Worm (Caenorhabditis elegans) whole organism, L4/young adult: ENCODE data around the gene mpst-4.
"Not testable (repeated sequence)": the region's sequence is repeated elsewhere in the genome, so short reads cannot be mapped to it uniquely, and the experiment has no call there.

Experiments used
- W03F9.2 ChIP-seq: fragments of 150-350 bp; optimal IDR thresholded peaks from 2 replicates; lab custom pipeline; 2014; ENCODE audit warnings: missing biosample characterization, missing genetic modification characterization
- dao-5 ChIP-seq: sonication (generic microtip); optimal IDR thresholded peaks from 2 replicates; lab custom pipeline; 2016; ENCODE audit warnings: missing genotype, missing genetic modification characterization, moderate library complexity, missing compliant biosample characterization
- him-1 ChIP-seq: sonication (generic microtip); optimal IDR thresholded peaks from 2 replicates; lab custom pipeline; 2016; ENCODE audit warnings: missing genotype, missing genetic modification reagents, missing genetic modification characterization, missing compliant biosample characterization

The mpst-4 gene

DNA sequence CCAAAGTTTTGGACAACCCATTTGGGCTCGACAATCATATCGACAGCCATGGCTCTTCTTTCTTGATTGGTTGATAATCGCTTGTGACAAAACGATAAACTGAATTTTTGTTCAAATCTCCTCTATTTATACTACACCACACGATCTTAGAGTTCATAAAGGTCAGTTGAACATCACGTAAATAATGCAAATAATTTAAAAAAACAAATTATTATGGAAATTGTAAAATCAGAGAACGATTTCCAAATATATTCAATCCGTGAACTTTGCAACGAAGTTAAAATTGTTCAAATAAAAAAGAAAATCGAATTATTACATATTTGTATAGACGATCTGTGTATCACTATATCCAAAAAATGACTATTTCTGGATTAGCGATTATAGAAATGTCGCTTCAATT is at the start of gene mpst-4, which contains the start of gene F11G11.14:
mpst-4 (minus strand) TSS at position 101 of the 400 bp plus-strand sequence.
F11G11.14 (plus strand) TSS at position 325 of the 400 bp plus-strand sequence.
- TF ChIP-seq dao-5 (tag; lab: Kevin White, UChicago): no peak
- TF ChIP-seq W03F9.2 (tag; lab: Kevin White, UChicago): no peak
- TF ChIP-seq him-1 (tag; lab: Kevin White, UChicago): no peak

DNA sequence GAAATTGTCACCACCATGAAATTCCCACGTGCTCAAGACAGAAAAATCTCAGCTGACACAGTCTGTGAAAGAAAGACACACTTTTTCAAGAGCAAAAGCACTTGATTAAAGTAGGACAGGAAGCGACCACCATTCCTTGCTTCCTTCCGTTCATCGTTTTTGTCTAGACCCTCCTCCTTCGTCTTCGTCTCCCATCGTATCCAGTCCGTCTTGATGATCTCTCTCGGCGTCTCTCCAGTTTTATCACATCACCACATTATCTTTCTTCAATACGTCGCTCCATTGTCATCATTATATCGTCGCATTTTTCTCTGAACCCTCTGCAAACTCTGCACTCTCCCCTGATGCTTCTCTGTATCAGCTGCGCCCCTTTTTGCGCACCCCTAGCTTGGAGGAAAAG is 44.9 kb upstream of the mpst-4 start:
- no peak for TF ChIP-seq dao-5 (tag; lab: Kevin White, UChicago)
- TF ChIP-seq W03F9.2 (tag; lab: Kevin White, UChicago): no peak
- TF ChIP-seq him-1 (tag; lab: Kevin White, UChicago): no peak

DNA sequence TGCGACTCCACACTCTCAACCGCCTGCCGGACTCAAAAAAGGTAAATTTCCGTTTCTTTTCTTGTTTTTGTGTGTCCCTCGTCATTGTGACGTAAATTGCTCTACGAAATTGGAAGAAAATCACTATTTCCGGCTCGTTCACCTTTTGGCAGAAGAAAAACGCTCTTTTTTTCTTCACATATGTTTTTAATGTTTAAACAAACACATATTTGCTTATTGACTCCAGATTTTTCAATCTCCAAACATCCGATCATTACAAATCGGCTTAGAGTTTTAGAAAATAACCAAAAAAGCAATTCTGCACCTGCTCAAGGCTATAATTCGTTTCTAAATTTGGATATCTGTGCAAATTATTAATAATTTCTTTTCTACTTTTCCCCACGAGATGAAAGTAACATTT is 42.6 kb upstream of the mpst-4 start:
- TF ChIP-seq him-1 (tag; lab: Kevin White, UChicago) (no peak), W03F9.2 (tag; lab: Kevin White, UChicago) (no peak), dao-5 (tag; lab: Kevin White, UChicago) (no peak)

DNA sequence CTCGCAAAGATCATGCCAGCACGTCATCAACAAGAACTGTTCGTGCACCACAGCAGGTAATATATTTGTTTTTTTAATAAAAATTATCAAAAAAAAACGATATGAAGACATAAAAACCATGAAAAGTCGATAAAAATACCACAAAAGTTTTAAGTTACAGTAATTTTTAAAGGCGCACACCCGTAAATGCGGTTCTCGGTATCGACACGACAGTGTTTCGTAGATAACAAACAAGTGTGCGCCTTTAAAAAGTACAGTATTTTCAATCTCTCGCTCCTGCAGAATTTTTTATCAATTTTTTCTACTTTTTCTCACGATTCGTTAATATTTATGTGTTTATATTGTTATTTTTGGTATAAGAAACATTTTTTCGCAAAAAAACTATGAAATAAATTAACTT is 42.1 kb upstream of the mpst-4 start:
- TF ChIP-seq dao-5 (tag; lab: Kevin White, UChicago) (no peak), him-1 (tag; lab: Kevin White, UChicago) (no peak), W03F9.2 (tag; lab: Kevin White, UChicago) (no peak)

DNA sequence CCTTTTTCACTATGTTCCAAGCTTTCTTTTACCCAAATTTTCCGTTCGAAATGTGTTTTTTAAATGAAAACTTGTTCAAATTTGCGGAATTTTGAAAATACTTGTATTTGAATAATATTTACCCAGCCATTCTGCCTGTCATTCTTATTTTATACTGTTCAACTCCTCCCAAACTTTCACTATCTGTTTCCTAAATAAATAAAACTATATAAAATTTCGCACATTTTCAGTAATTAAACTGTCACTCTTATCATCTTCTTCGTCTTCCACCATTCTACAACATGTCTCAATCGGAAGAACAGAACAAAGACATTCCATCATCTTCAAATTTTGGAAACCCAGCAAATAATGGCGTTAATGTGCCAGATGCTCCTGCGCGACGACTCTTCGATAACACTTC is 41.5 kb upstream of the mpst-4 start, which contains the start of gene btbd-10:
btbd-10 (plus strand) TSS at position 231 of the 400 bp plus-strand sequence.
- TF ChIP-seq dao-5 (tag; lab: Kevin White, UChicago) (no peak), W03F9.2 (tag; lab: Kevin White, UChicago) (no peak), him-1 (tag; lab: Kevin White, UChicago) (no peak)

DNA sequence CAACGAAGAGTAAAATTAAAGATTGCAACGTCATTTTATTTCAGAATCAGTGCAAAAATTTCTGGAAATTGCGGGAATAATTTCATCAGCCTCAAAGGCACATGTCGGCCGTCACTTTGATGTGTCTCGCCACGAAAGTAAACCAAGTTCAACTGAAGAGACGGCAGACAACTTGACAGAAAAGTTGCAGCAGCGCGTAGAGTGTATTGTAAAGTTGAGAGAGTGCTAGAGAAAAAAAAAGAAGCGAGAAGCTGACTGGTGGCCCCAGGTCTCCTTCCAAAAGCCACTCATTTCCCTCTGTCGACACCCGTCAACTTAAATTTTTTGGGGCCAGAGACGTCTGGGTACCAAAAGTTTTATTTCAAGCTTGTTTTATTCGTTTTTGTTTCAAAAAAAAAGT is 41.0 kb upstream of the mpst-4 start:
- TF ChIP-seq him-1 (tag; lab: Kevin White, UChicago) (no peak), W03F9.2 (tag; lab: Kevin White, UChicago) (peak; percentile 88)

DNA sequence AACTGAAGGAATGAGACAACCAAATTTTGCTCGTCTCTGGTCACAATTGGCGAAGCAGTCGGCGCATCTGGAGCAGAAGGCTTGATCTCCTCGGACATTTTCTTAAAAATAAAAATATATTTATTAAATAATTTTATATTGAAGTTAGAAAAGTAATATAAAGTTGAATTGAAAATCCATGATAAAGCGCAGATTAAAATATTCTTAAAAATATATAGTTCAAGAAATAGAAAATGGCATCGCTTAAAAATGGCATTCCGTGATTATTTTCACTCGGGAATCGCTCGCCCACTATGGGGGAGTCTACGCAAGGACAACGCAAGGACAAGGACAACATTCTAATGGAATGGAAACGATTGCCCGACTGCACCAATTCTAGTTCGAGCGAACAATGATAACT is 40.4 kb upstream of the mpst-4 start, which contains the start of gene sgt-1:
sgt-1 (minus strand) TSS at position 101 of the 400 bp plus-strand sequence.
- not testable (repeated sequence) for TF ChIP-seq W03F9.2, him-1, dao-5 (tag; lab: Kevin White, UChicago)

DNA sequence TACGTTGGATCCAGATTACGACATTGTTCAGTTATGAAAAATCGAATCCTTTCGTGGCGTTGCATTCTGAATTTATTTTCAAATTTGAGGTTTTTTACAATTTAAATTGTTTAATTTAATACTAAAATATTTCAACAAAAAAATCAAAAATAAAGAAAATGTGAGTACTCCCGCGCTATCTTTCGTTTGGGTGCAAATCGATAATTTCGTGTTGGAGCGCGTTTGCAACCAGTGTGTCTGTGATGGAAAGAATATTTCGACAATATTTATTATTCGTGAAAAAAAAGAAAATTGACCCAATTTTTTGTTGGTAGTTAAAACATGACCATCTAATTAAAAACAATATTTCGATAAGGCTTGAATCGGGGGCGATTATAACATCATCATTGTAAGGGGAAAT is 38.8 kb upstream of the mpst-4 start, which contains the start of gene R05F9.9:
R05F9.9 (minus strand) TSS at position 66 of the 400 bp plus-strand sequence.
- no peak for TF ChIP-seq W03F9.2 (tag; lab: Kevin White, UChicago)
- TF ChIP-seq him-1 (tag; lab: Kevin White, UChicago): no peak
- TF ChIP-seq dao-5 (tag; lab: Kevin White, UChicago): no peak

DNA sequence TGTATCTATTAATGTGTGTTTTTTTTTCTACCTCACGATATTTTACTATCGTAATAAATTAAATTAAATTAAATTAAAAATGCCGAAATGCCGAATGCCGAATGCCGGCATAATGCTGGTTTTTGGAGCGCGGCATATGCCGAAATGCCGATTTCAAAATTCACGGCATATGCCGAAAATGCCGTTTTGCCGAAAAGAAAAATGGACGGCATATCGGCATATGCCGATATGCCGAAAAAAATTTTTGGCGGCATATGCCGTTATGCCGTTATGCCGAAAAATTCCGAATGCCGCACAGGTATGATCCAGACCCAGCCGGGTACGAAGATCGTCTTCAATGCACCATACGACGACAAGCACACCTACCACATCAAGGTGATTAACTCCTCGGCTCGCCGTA is 35.3 kb upstream of the mpst-4 start, which contains the start of gene msp-32:
msp-32 (plus strand) TSS at position 301 of the 400 bp plus-strand sequence.
- not testable (repeated sequence) for TF ChIP-seq dao-5, W03F9.2, him-1 (tag; lab: Kevin White, UChicago)

DNA sequence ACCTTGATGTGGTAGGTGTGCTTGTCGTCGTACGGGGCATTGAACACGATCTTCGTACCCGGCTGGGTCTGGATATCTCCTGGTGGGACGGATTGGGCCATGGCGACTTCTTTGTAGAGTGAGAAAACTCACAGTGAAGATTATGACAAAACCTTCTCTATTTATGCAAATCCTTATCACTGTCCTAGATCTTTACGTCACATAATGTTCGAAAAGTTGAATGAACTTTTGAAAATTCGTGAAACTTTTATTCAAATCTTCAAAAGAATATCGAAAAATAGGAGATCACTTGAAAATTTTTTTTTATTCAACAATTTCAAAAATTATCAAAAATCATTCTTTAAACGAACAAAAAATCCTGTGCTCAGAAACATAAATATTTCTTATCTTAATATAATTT is 29.3 kb upstream of the mpst-4 start, which contains the start of gene msp-33:
msp-33 (minus strand) TSS at position 101 of the 400 bp plus-strand sequence.
- no peak for TF ChIP-seq dao-5 (tag; lab: Kevin White, UChicago)
- TF ChIP-seq W03F9.2 (tag; lab: Kevin White, UChicago): no peak
- no peak for TF ChIP-seq him-1 (tag; lab: Kevin White, UChicago)

DNA sequence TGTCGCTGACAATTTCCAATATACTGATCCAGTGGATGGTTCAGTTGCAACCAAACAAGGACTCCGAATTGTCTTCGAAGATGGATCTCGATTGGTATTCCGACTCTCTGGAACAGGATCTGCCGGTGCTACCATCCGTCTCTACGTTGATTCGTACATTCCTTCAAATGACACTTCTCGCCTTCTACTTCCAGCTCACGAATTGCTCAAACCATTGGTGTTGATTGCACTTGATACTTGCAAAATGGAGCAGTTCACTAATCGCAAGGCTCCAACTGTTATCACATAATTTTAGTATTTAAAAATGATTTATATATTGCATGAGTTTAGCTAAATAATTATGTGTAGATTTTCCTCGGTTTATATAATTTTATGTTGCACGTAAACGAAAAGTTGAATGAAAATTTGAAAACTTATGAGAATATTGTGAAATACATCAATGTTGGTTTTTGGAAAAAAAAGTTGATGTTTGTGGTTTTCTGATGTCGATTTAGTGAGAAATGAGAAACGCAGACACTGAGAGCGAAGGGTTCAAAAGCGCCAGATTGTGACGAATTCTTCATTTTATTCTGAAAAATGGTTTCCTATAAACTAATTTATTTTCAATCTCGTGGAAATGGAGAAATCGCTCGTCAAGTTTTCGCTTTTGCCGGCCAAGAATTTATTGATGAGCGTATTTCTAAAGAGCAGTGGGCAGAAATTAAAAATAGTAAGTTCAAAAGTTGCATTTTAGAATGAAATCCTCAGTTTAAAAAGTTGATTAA is 27.9 kb upstream of the mpst-4 start, which contains the start of gene gst-9:
gst-9 (plus strand) TSS at position 574 of the 764 bp plus-strand sequence.
- TF ChIP-seq dao-5 (tag; lab: Kevin White, UChicago) (no peak), W03F9.2 (tag; lab: Kevin White, UChicago) (no peak), him-1 (tag; lab: Kevin White, UChicago) (no peak)

DNA sequence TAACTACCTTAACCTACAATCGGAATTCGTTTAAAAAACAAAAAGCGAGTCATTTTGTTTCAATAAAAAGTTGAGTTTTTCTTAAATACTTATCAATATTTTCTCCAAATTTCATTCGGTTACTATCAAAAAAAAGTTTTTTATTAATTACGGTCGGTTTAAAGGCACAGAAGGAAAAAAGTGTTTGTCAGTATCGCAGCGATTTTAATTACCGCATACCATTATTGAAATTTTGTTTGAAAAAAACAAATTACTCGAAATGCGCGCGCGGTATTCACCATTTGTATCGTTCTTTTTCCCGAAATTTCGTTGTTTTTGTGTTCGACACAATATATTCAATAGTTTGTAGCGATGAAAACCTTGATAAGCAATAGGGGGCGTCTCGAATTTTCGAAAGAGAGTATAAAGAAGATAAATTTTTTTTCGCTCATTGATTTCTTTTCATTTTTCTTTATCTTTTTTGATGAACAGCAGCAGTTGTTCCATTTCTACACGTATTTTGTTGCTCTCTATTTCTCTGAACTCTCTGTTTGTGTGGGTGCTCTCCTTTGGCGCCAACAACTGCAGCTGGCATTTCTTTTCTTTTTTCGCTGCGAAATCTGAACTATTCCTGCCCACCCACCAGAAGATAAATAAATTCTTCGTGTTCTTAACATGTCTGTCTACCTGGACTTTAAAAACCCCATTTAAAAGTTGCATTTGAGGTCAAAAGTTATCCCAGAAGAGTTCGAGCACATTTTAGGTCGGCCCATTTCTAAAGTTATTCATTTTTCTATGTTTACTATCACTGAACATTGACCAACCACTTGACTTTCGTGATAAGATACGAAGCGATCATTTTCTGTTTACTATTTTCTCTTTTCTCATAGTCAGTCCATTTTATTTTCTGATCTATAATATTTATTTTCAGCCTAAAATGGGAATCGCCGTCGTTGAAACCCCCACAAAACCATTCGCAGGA is 25.6 kb upstream of the mpst-4 start, which contains the start of gene pgm-1:
pgm-1 (plus strand) TSS at position 911 of the 961 bp plus-strand sequence.
- no peak for TF ChIP-seq dao-5 (tag; lab: Kevin White, UChicago)
- no peak for TF ChIP-seq W03F9.2 (tag; lab: Kevin White, UChicago)
- no peak for TF ChIP-seq him-1 (tag; lab: Kevin White, UChicago)
